Fruit fly (Drosophila melanogaster) ovary, adult (tissue): ENCODE results near the gene MED6.
A peak's percentile ranks its signal among the peaks of the same experiment; 100 is the strongest.

Experiments used
- CG17801 ChIP-seq: fragments of 200-800 bp; optimal IDR thresholded peaks from 2 replicates; lab custom pipeline; 2019; ENCODE audit warnings: missing biosample characterization, mild to moderate bottlenecking, missing genetic modification characterization, moderate library complexity; ENCODE audit not compliant: partially characterized antibody

MED6 gene

dm6 chr3R:9768884-9769283, at the start of gene MED6:
MED6 (minus strand) TSS chr3R:9768984.
- no peak for TF ChIP-seq CG17801 (GFP tag; lab: Kevin White, UChicago)

DNA sequence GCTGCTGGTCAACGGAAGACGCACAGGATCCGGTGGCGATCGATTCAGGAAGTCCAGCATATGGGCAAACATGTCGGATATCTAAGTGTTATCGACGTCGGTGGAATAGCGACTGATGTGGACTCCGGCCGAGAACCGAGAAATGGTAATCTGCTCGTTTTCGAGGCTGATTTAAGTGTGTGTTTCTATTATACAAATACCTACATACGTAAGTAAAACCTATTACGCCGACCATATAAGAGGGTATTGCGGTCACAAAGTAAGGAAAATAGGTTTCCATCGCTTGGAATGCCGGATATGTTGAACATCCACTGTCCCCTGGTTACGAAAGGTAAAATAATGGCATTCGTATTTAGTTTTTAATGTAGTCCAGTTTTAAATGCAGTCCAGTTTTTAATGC, 49.5 kb upstream of the MED6 start, which contains the start of gene CG9459:
TSS of gene CG9459 (minus strand) at position 101 of the 400 bp plus-strand sequence.
- no peak for TF ChIP-seq CG17801 (GFP tag; lab: Kevin White, UChicago)

dm6 chr3R:9816879-9817278, 48.1 kb upstream of the MED6 start, which contains the start of gene CG16904:
CG16904 (minus strand) TSS chr3R:9816979.
- TF ChIP-seq CG17801 (GFP tag; lab: Kevin White, UChicago) = no peak

- TF ChIP-seq CG17801 (GFP tag; lab: Kevin White, UChicago) = no peak
Observed at dm6 chr3R:9813861-9814260, 45.1 kb upstream of the MED6 start, which contains the start of gene eloF. eloF (plus strand) TSS chr3R:9814161.

- TF ChIP-seq CG17801 (GFP tag; lab: Kevin White, UChicago) = no peak
Observed at dm6 chr3R:9812447-9812846, 43.7 kb upstream of the MED6 start, which contains the start of gene CG8534. CG8534 (plus strand) TSS chr3R:9812747.

DNA sequence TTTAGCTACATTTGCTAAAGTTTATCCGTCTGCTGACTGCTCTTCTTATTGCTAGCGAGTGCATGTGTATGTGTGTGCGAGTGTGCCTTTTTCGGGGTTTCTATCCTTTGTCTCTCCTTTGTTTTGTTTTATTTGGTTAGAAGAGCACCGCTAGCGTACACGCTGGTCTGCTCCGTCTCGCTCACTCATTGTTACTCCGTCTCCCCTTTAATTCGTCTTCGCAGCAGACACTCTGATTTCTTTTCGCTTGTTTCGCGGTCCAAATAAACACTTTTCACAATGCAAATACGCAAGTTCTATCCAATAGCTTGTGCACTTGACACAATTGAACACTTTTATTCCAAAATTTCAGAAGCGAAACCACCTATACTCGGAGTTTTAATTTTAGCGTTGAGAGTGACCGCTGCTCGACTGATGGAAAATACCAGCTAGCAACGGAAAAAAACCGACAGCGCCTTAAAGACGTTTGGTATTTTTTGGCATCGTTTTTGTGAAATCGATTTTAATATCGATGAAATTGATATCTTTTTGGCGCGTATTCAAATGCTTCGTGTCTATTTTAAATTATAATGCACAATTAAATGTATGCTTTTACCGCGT, 40.3 kb upstream of the MED6 start, which contains the start of gene FBXO11:
TSS of gene FBXO11 (minus strand) at position 423 of the 600 bp plus-strand sequence.
- TF ChIP-seq CG17801 (GFP tag; lab: Kevin White, UChicago) = peak; percentile 71

DNA sequence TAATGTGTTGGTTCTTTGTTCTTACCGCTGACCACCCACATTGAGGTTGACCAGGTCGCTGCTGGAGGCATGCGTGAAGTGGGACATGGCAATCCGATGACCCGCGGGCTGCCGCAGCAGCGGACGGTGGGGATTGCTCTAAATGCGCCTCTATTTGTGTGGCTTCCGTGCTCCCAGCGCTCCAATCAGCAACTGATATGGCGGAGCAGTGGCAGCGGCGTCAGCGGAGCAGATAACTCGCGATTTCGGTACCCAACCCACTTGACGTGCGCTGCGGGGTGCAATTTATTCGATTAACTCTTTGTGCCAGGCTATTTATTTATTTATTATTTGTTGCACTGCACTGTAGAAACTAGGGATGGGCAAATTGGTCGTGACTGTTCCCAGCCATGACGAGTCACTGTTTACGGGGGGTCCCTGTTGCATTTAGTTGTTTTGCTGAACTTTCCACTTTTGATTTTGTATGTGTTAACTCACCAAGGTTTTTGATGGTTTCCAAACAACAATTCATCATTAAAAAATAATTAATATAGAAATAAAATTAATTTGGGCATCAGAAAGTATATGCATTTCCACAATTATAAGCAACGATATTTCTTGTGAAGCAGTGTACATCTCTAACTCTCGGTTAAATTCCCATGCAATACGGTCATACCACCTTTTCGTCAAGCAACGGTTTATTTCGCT, 32.0 kb upstream of the MED6 start, which contains the start of the genes CG9467 and CG8526:
TSS of gene CG9467 (minus strand) at position 383 of the 687 bp plus-strand sequence.
TSS of gene CG8526 (plus strand) at position 637 of the 687 bp plus-strand sequence.
- peak; percentile 8 for TF ChIP-seq CG17801 (GFP tag; lab: Kevin White, UChicago)

- peak; percentile 51 for TF ChIP-seq CG17801 (GFP tag; lab: Kevin White, UChicago)
Observed at dm6 chr3R:9793018-9793417, 24.2 kb upstream of the MED6 start, which contains the start of gene CG8516. CG8516 (plus strand) TSS chr3R:9793295.

- peak; percentile 84 for TF ChIP-seq CG17801 (GFP tag; lab: Kevin White, UChicago)
Observed at dm6 chr3R:9791177-9791806, 22.5 kb upstream of the MED6 start, which contains the start of the genes CG12945 and CG8507. CG12945 (minus strand) TSS chr3R:9791221. CG8507 (plus strand) TSS chr3R:9791483.

dm6 chr3R:9784341-9785062, 15.7 kb upstream of the MED6 start, which contains the start of the genes MtnA and CG8500:
MtnA (minus strand) TSS chr3R:9784370.
CG8500 (plus strand) TSS chr3R:9784653.
- no peak for TF ChIP-seq CG17801 (GFP tag; lab: Kevin White, UChicago)

dm6 chr3R:9783240-9783917, 14.6 kb upstream of the MED6 start:
- peak; percentile 55 for TF ChIP-seq CG17801 (GFP tag; lab: Kevin White, UChicago)

- TF ChIP-seq CG17801 (GFP tag; lab: Kevin White, UChicago) = no peak
Observed at dm6 chr3R:9779764-9780163, 11.0 kb upstream of the MED6 start, which contains the start of gene CG12947. CG12947 (plus strand) TSS chr3R:9780064.

DNA sequence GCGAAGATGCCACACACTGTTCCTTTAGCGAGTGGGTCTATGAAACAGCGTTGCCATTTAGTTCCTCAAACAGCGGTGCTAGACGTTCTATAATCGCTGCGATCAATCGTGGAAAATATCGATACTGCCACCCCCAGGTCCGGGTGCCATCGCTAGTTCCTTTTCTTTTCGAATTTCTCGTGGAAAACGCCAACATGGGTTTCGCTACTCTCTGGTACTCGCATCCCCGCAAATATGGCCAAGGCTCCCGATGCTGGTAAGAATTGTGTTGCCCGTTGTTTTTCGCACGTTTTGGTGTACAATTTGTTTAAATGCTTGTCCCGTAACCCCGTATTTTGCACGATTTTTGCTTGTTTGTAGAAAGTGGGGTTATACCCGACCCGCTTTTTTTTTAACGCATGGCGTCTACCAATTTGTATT, 9.2 kb upstream of the MED6 start, which contains the start of gene RpS29:
TSS of gene RpS29 (plus strand) at position 102 of the 420 bp plus-strand sequence.
- TF ChIP-seq CG17801 (GFP tag; lab: Kevin White, UChicago) = peak; percentile 81
